Worm (Caenorhabditis elegans) whole organism, L4/young adult: ENCODE data around the gene lgc-9.

ENCODE experiments used
- W03F9.2 ChIP-seq: fragments of 150-350 bp; optimal IDR thresholded peaks from 2 replicates; lab custom pipeline; 2014; ENCODE audit warnings: missing biosample characterization, missing genetic modification characterization
- dao-5 ChIP-seq: sonication (generic microtip); optimal IDR thresholded peaks from 2 replicates; lab custom pipeline; 2016; ENCODE audit warnings: missing genotype, missing genetic modification characterization, moderate library complexity, missing compliant biosample characterization
- him-1 ChIP-seq: sonication (generic microtip); optimal IDR thresholded peaks from 2 replicates; lab custom pipeline; 2016; ENCODE audit warnings: missing genotype, missing genetic modification reagents, missing genetic modification characterization, missing compliant biosample characterization

ce11 chrIV:3428434-3428950, 13.0 kb downstream of the lgc-9 start, which contains the start of the genes C04C3.9 and srz-60:
- TF ChIP-seq dao-5 (tag; lab: Kevin White, UChicago) (no peak), W03F9.2 (tag; lab: Kevin White, UChicago) (no peak), him-1 (tag; lab: Kevin White, UChicago) (no peak)
